Fruit fly (Drosophila melanogaster): ENCODE results near the gene spict.
A peak's percentile ranks its signal among the peaks of the same experiment; 100 is the strongest.

DNA sequence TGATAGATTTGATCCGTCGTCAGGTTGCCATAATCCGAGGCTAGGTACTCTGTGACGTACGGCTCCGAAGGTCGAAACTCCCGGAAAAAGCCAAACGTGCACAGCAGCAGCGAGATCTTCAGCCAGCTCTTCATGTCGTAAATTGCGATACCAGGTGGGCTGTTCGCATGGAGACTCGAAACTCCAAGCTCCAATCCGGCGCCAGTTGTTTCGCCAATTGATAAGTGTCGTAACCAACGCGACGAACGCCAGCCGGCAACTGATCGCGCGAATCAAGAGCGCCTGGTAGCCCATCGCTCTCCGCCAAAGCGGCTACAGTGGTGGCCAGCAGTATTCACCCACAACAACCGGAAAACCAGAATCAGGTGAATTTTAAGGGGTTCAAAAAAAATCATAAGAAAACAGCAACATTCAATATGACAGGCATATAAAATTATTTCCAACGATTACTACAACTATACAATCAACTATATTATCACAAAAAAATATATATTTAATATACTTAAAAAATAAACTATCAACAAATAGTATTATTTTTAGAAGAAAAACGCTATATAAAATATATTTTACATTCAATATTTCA, 4.1 kb upstream of the spict start, which contains the start of gene CG17036:
- TF ChIP-seq HLH106 (tag; optimal IDR thresholded peaks at IDR 0.05) = peak; percentile 56
- peak; percentile 12 for TF ChIP-seq psq (GFP tag; optimal IDR thresholded peaks at IDR 0.05)
- no peak for TF ChIP-seq pan (optimal IDR thresholded peaks at IDR 0.05)
- no peak for TF ChIP-seq lola (GFP tag; optimal IDR thresholded peaks at IDR 0.05)
- no peak for TF ChIP-seq fru (GFP tag; optimal IDR thresholded peaks at IDR 0.05)
- no peak for TF ChIP-seq CG9705 (GFP tag; optimal IDR thresholded peaks at IDR 0.05)
- TF ChIP-seq Hr78 (GFP tag; optimal IDR thresholded peaks at IDR 0.05) = no peak

All from whole organism, wandering third instar larva.